Worm (Caenorhabditis elegans) whole organism, late embryonic: ENCODE measurements around the gene trx-3.

Experiments
- F13H6.1 ChIP-seq: sonication (generic microtip); optimal IDR thresholded peaks from 2 replicates; lab custom pipeline; 2016; ENCODE audit warnings: missing genetic modification characterization, missing compliant biosample characterization
- ama-1 ChIP-seq: fragments of 150-350 bp; optimal IDR thresholded peaks from 2 replicates; lab custom pipeline; 2014
- dve-1 ChIP-seq: sonication (generic microtip); optimal IDR thresholded peaks from 2 replicates; lab custom pipeline; 2017; ENCODE audit warnings: antibody characterized with exemption, mild to moderate bottlenecking, missing genetic modification characterization, missing compliant biosample characterization
- syd-9 ChIP-seq: sonication (generic microtip); optimal IDR thresholded peaks from 2 replicates; lab custom pipeline; 2016; ENCODE audit warnings: mild to moderate bottlenecking, missing genetic modification characterization, moderate library complexity, missing compliant biosample characterization
- ztf-16 ChIP-seq: sonication (generic microtip); optimal IDR thresholded peaks from 2 replicates; lab custom pipeline; 2017; ENCODE audit warnings: missing genetic modification characterization, missing compliant biosample characterization

ce11 chrIV:4505078-4505477, 18.2 kb downstream of the trx-3 start:
- TF ChIP-seq F13H6.1 (tag; lab: Kevin White, UChicago) (no peak), ama-1 (lab: Kevin White, UChicago) (no peak), ztf-16 (tag; lab: Kevin White, UChicago) (no peak), dve-1 (tag; lab: Kevin White, UChicago) (no peak), syd-9 (tag; lab: Kevin White, UChicago) (no peak)
